Worm (Caenorhabditis elegans): ENCODE data around the gene pqn-71.

DNA sequence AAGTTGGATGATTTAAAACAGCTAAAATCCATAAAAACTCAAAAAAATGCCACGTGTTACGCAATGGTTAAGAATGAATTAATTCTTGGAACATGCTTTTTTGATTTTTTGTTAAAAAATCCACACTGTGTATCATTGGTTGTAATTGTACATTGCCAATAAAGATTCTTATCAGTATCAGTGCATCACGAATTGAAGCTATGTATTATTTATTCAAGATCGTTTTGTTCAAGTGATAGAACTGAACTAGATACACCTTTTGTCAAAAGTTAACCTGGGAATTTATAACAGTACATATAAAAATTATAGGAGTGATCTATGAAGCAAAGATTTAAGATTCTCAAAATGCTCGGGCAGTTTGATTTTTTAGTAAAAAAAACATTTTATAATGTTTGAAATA is 30.8 kb upstream of the pqn-71 start:
- TF ChIP-seq ama-1 (optimal IDR thresholded peaks at IDR 0.05) (no peak), tbx-11 (GFP tag; IDR thresholded peaks at IDR 0.05) (no peak), aly-1 (tag; optimal IDR thresholded peaks at IDR 0.05) (no peak), F13C5.2 (tag; optimal IDR thresholded peaks at IDR 0.05) (no peak), pes-1 (GFP tag; IDR thresholded peaks at IDR 0.05) (no peak), flt-1 (GFP tag; IDR thresholded peaks at IDR 0.05) (no peak), tbx-37 (GFP tag; conservative IDR thresholded peaks at IDR 0.05) (no peak), hnd-1 (tag; optimal IDR thresholded peaks at IDR 0.05) (no peak), tra-4 (tag; optimal IDR thresholded peaks at IDR 0.05) (no peak), scrt-1 (GFP tag; IDR thresholded peaks at IDR 0.05) (no peak)

Measured in whole organism, early embryonic.